Worm (Caenorhabditis elegans) whole organism, L4/young adult: ENCODE data around the gene ZK673.5.

Experiments
- dao-5 ChIP-seq: sonication (generic microtip); optimal IDR thresholded peaks from 2 replicates; lab custom pipeline; 2016; ENCODE audit warnings: missing genotype, missing genetic modification characterization, moderate library complexity, missing compliant biosample characterization
- him-1 ChIP-seq: sonication (generic microtip); optimal IDR thresholded peaks from 2 replicates; lab custom pipeline; 2016; ENCODE audit warnings: missing genotype, missing genetic modification reagents, missing genetic modification characterization, missing compliant biosample characterization

DNA sequence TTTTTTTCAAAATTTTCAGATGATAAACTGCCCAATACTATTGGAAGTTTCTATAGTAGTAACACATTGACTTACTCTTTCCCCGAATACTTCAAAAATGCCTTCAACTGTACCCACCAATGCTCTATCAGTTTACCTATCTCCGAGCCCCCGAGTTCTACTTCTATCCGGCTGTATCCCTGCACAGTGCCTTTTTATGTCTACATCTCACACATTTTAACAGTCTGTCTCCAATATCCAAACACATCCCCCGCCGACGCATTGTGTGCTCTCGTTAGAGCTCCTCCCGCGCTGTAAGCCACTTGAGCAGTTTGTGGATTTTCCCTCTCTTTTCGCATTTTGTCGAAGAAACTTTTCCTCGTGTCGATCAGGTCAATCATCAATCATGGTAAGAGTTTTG is 5.2 kb downstream of the ZK673.5 start, which contains the start of gene tnc-2:
- no peak for TF ChIP-seq him-1 (tag; lab: Kevin White, UChicago)
- no peak for TF ChIP-seq dao-5
